Worm (Caenorhabditis elegans) whole organism, L2 larva: Measurements from ENCODE around the gene mask-1.
A peak's percentile ranks its signal among the peaks of the same experiment; 100 is the strongest.

Experiments
- R02D3.7 ChIP-seq: fragments of 150-350 bp; optimal IDR thresholded peaks from 2 replicates; lab custom pipeline; 2014; ENCODE audit warnings: missing biosample characterization, missing genetic modification characterization
- ceh-16 ChIP-seq: fragments of 150-350 bp; optimal IDR thresholded peaks from 2 replicates; lab custom pipeline; 2014; ENCODE audit warnings: missing biosample characterization, missing genetic modification characterization
- ceh-82 ChIP-seq: fragments of 150-350 bp; optimal IDR thresholded peaks from 2 replicates; lab custom pipeline; 2014; ENCODE audit warnings: missing biosample characterization, missing genetic modification characterization
- egl-27 ChIP-seq: sonication (generic microtip); optimal IDR thresholded peaks from 3 replicates; lab custom pipeline; 2017; ENCODE audit warnings: missing biosample characterization, missing genetic modification reagents, missing genetic modification characterization
- gmeb-1 ChIP-seq: fragments of 150-350 bp; optimal IDR thresholded peaks from 2 replicates; lab custom pipeline; 2014; ENCODE audit warnings: missing biosample characterization, missing genetic modification characterization
- lin-11 ChIP-seq: fragments of 150-350 bp; sonication (generic microtip); optimal IDR thresholded peaks from 2 replicates; lab custom pipeline; 2014; ENCODE audit warnings: missing biosample characterization, missing genetic modification characterization, inconsistent platforms, mixed read lengths
- lsy-2 ChIP-seq, 2 experiments: fragments of 150-350 bp in 1 of 2; sonication (generic microtip) in 1 of 2; optimal IDR thresholded peaks; 2 replicates each; lab custom pipeline; 2014 to 2017; ENCODE audit warnings: missing biosample characterization in 2 of 2, missing genetic modification characterization in 2 of 2
- nhr-10 ChIP-seq: sonication (generic microtip); optimal IDR thresholded peaks from 2 replicates; lab custom pipeline; 2017; ENCODE audit warnings: missing biosample characterization, missing genetic modification characterization
- nhr-11 ChIP-seq: fragments of 150-350 bp; optimal IDR thresholded peaks from 2 replicates; lab custom pipeline; 2014; ENCODE audit warnings: missing biosample characterization, missing genetic modification characterization
- nhr-12 ChIP-seq: fragments of 150-350 bp; optimal IDR thresholded peaks from 2 replicates; lab custom pipeline; 2014; ENCODE audit warnings: missing biosample characterization, missing genetic modification characterization
- nhr-237 ChIP-seq: fragments of 150-350 bp; optimal IDR thresholded peaks from 2 replicates; lab custom pipeline; 2014; ENCODE audit warnings: missing biosample characterization, missing genetic modification characterization
- nhr-77 ChIP-seq: fragments of 150-350 bp; optimal IDR thresholded peaks from 2 replicates; lab custom pipeline; 2014; ENCODE audit warnings: missing biosample characterization, missing genetic modification characterization
- unc-62 ChIP-seq: fragments of 150-350 bp; optimal IDR thresholded peaks from 2 replicates; lab custom pipeline; 2014; ENCODE audit warnings: missing biosample characterization, missing genetic modification reagents, missing genetic modification characterization
- zag-1 ChIP-seq: fragments of 150-350 bp; optimal IDR thresholded peaks from 2 replicates; lab custom pipeline; 2014; ENCODE audit warnings: missing biosample characterization, missing genetic modification characterization

- TF ChIP-seq unc-62, result no peak
- peak; percentile 22 for TF ChIP-seq egl-27
- no peak for TF ChIP-seq nhr-77 (tag; lab: Kevin White, UChicago)
- TF ChIP-seq ceh-16, result no peak
- TF ChIP-seq nhr-11 (tag; lab: Kevin White, UChicago), result no peak
- no peak for TF ChIP-seq lin-11 (tag; lab: Kevin White, UChicago)
- peak; percentile 12 to 64 for TF ChIP-seq lsy-2 (tag; optimal IDR thresholded peaks at IDR 0.05; lab: Kevin White, UChicago)
- no peak for TF ChIP-seq nhr-237 (tag; lab: Kevin White, UChicago)
- no peak for TF ChIP-seq nhr-12
- no peak for TF ChIP-seq nhr-10
- TF ChIP-seq R02D3.7 (tag; lab: Kevin White, UChicago), result no peak
- no peak for TF ChIP-seq gmeb-1
- TF ChIP-seq ceh-82 (tag; lab: Kevin White, UChicago), result no peak
- TF ChIP-seq zag-1, result peak; percentile 12
Observed at ce11 chrIV:10345990-10346389, 28.7 kb upstream of the mask-1 start.
